Fruit fly (Drosophila melanogaster) whole organism, embryonic: ENCODE data around the gene Naxe.

ENCODE experiments used
- Max ChIP-seq: fragments of 200-800 bp; sonication (Bioruptor generic); optimal IDR thresholded peaks from 2 replicates; lab custom pipeline; 2016; ENCODE audit warnings: missing biosample characterization, mild to moderate bottlenecking, missing genetic modification characterization
- dpn ChIP-seq, 2 experiments: fragments of 200-800 bp; sonication (Bioruptor generic); optimal IDR thresholded peaks; 3 replicates each; lab custom pipeline; 2016; ENCODE audit warnings: missing biosample characterization in 2 of 2, missing genetic modification characterization in 2 of 2
- ind ChIP-seq: fragments of 200-800 bp; sonication (Bioruptor generic); optimal IDR thresholded peaks from 3 replicates; lab custom pipeline; 2016; ENCODE audit warnings: missing biosample characterization, missing genetic modification characterization

dm6 chrX:10061327-10061726 lies 24.6 kb downstream of the Naxe start, which contains the start of gene Gr9a:
- TF ChIP-seq dpn (GFP tag; optimal IDR thresholded peaks at IDR 0.05; lab: Kevin White, UChicago), result no peak
- TF ChIP-seq ind (GFP tag; lab: Kevin White, UChicago), result no peak
- TF ChIP-seq Max (GFP tag; lab: Kevin White, UChicago), result no peak
